Worm (Caenorhabditis elegans): ENCODE data around the gene rpb-4.

rpb-4 gene

DNA sequence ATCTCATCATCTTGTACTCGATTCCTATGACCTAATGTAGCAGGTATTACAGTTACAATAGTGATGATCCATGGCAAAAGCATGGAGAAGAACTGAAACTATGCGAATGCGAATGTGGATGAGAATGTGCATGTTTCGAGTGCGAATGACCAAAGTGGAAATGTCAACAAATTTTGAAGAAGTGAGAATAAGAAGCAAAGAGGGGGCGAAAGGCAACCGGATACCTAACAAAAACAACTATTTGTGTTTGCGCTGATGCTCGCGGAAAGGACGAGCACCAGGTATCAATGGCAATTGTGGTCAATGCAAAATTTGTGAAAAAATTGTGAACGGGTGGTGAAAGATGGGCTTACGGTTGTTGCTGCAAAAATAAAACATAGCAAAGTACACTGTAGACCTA, 28.3 kb downstream of the rpb-4 start, which contains the start of gene nas-7:
TSS of gene nas-7 (minus strand) at position 101 of the 400 bp plus-strand sequence.
- TF ChIP-seq lin-54 (GFP tag; optimal IDR thresholded peaks at IDR 0.05), result no peak
- TF ChIP-seq ztf-26 (tag; optimal IDR thresholded peaks at IDR 0.05), result no peak
- TF ChIP-seq nfya-2 (GFP tag; IDR thresholded peaks at IDR 0.05), result no peak
- TF ChIP-seq lin-35 (GFP tag; optimal IDR thresholded peaks at IDR 0.05), result no peak
- TF ChIP-seq sdz-38 (tag; optimal IDR thresholded peaks at IDR 0.05), result no peak
- TF ChIP-seq attf-5 (GFP tag; optimal IDR thresholded peaks at IDR 0.05), result no peak
- TF ChIP-seq egrh-3 (GFP tag; IDR thresholded peaks at IDR 0.05), result no peak
- no peak for TF ChIP-seq F39B2.1 (GFP tag; IDR thresholded peaks at IDR 0.05)
- TF ChIP-seq efl-1 (GFP tag; optimal IDR thresholded peaks at IDR 0.05), result no peak
- no peak for TF ChIP-seq lsy-27 (tag; optimal IDR thresholded peaks at IDR 0.05; ENCODE audit: borderline replicate concordance, insufficient read depth)
- no peak for TF ChIP-seq ztf-25 (GFP tag; IDR thresholded peaks at IDR 0.05)
- TF ChIP-seq K11D2.4 (GFP tag; IDR thresholded peaks at IDR 0.05), result no peak
- TF ChIP-seq dox-1 (GFP tag; IDR thresholded peaks at IDR 0.05), result no peak
- TF ChIP-seq repo-1 (tag; optimal IDR thresholded peaks at IDR 0.05), result no peak
- no peak for TF ChIP-seq somi-1 (GFP tag; optimal IDR thresholded peaks at IDR 0.05)
- TF ChIP-seq ztf-6 (GFP tag; IDR thresholded peaks at IDR 0.05), result no peak
- TF ChIP-seq zim-3 (tag; optimal IDR thresholded peaks at IDR 0.05), result no peak
- TF ChIP-seq ZK185.1 (tag; optimal IDR thresholded peaks at IDR 0.05; ENCODE audit: poor library complexity, severe bottlenecking), result no peak
- TF ChIP-seq snpc-3.4 (tag; optimal IDR thresholded peaks at IDR 0.05), result no peak

ce11 chrII:7404001-7404400, 29.7 kb downstream of the rpb-4 start:
- TF ChIP-seq attf-5 (GFP tag; optimal IDR thresholded peaks at IDR 0.05) (no peak), athp-1 (tag; optimal IDR thresholded peaks at IDR 0.05) (no peak), hsf-1 (GFP tag; IDR thresholded peaks at IDR 0.05) (no peak), hmg-1.2 (GFP tag; IDR thresholded peaks at IDR 0.05) (no peak), snpc-1.3 (tag; optimal IDR thresholded peaks at IDR 0.05; ENCODE audit: insufficient read depth) (no peak), hrde-1 (tag; optimal IDR thresholded peaks at IDR 0.05; ENCODE audit: borderline replicate concordance) (no peak), T26A5.8 (tag; optimal IDR thresholded peaks at IDR 0.05) (no peak), Y95B8A.8 (GFP tag; IDR thresholded peaks at IDR 0.05) (no peak), hmg-20 (GFP tag; IDR thresholded peaks at IDR 0.05) (no peak)

ce11 chrII:7405262-7405661, 31.0 kb downstream of the rpb-4 start:
- TF ChIP-seq F55B11.4 (tag; optimal IDR thresholded peaks at IDR 0.05; ENCODE audit: borderline replicate concordance, insufficient read depth) (no peak), F22D6.2 (tag; optimal IDR thresholded peaks at IDR 0.05) (no peak), Y56A3A.18 (GFP tag; IDR thresholded peaks at IDR 0.05) (no peak), ztf-26 (tag; optimal IDR thresholded peaks at IDR 0.05) (no peak), rpc-1 (optimal IDR thresholded peaks at IDR 0.05) (no peak), rpc-1 (tag; optimal IDR thresholded peaks at IDR 0.05) (no peak), cebp-1 (GFP tag; IDR thresholded peaks at IDR 0.05) (no peak), cebp-1 (tag; optimal IDR thresholded peaks at IDR 0.05) (no peak), gei-17 (GFP tag; optimal IDR thresholded peaks at IDR 0.05) (no peak), hlh-12 (tag; optimal IDR thresholded peaks at IDR 0.05) (no peak), fkh-3 (tag; optimal IDR thresholded peaks at IDR 0.05) (no peak)

Measured in whole organism, young adult.